Fruit fly (Drosophila melanogaster) whole organism, embryonic: Measurements from ENCODE around the gene His3.3A.

Experiments used
- B-H1 ChIP-seq: fragments of 200-800 bp; sonication (Bioruptor generic); IDR thresholded peaks from 3 replicates; pipeline ENCODE4 v1.3.6; 2022; ENCODE audit warnings: missing biosample characterization, missing genetic modification characterization
- CG11504 ChIP-seq: fragments of 200-800 bp; sonication (Bioruptor generic); optimal IDR thresholded peaks from 3 replicates; lab custom pipeline; 2019; ENCODE audit warnings: missing biosample characterization, mild to moderate bottlenecking, missing genetic modification characterization, moderate library complexity
- CG14014 ChIP-seq: fragments of 200-800 bp; sonication (Bioruptor generic); IDR thresholded peaks from 2 replicates; pipeline ENCODE4 v1.3.6; 2022; ENCODE audit warnings: missing biosample characterization, missing genetic modification characterization
- CG14860 ChIP-seq: fragments of 200-800 bp; sonication (Bioruptor generic); IDR thresholded peaks from 3 replicates; pipeline ENCODE4 v1.3.6; 2022; ENCODE audit warnings: missing biosample characterization, missing genetic modification characterization; ENCODE audit not compliant: partially characterized antibody
- CG1529 ChIP-seq: fragments of 200-800 bp; sonication (Bioruptor generic); optimal IDR thresholded peaks from 3 replicates; lab custom pipeline; 2018; ENCODE audit warnings: missing biosample characterization, missing genetic modification characterization
- CG15479 ChIP-seq: fragments of 200-800 bp; sonication (Bioruptor generic); optimal IDR thresholded peaks from 3 replicates; lab custom pipeline; 2019; ENCODE audit warnings: missing biosample characterization, mild to moderate bottlenecking, missing genetic modification characterization, moderate library complexity
- CG1602 ChIP-seq: fragments of 200-800 bp; sonication (Bioruptor generic); optimal IDR thresholded peaks from 3 replicates; lab custom pipeline; 2016; ENCODE audit warnings: missing biosample characterization, missing genetic modification characterization
- CG2120 ChIP-seq: fragments of 200-800 bp; sonication (Bioruptor generic); optimal IDR thresholded peaks from 3 replicates; lab custom pipeline; 2016; ENCODE audit warnings: missing biosample characterization, missing genetic modification characterization
- CG2129 ChIP-seq: fragments of 200-800 bp; sonication (Bioruptor generic); IDR thresholded peaks from 2 replicates; pipeline ENCODE4 v1.3.6; 2022; ENCODE audit warnings: missing biosample characterization, missing genetic modification characterization; ENCODE audit not compliant: partially characterized antibody
- CG2199 ChIP-seq: fragments of 200-800 bp; sonication (Bioruptor generic); IDR thresholded peaks from 3 replicates; pipeline ENCODE4 v1.3.6; 2022; ENCODE audit warnings: missing biosample characterization, missing genetic modification characterization
- CG2875 ChIP-seq: fragments of 200-800 bp; sonication (Bioruptor generic); optimal IDR thresholded peaks from 2 replicates; lab custom pipeline; 2017; ENCODE audit warnings: missing biosample characterization, mild to moderate bottlenecking, missing genetic modification characterization, missing genetic modification reagents
- CG2889 ChIP-seq: fragments of 200-800 bp; sonication (Bioruptor generic); IDR thresholded peaks from 3 replicates; pipeline ENCODE4 v1.3.6; 2022; ENCODE audit warnings: missing biosample characterization, missing genetic modification characterization
- CG31441 ChIP-seq: fragments of 200-800 bp; sonication (Bioruptor generic); IDR thresholded peaks from 2 replicates; pipeline ENCODE4 v1.3.6; 2022; ENCODE audit warnings: missing biosample characterization, missing genetic modification characterization
- CG3163 ChIP-seq: fragments of 200-800 bp; sonication (Bioruptor generic); optimal IDR thresholded peaks from 3 replicates; lab custom pipeline; 2016; ENCODE audit warnings: missing biosample characterization, missing genetic modification characterization
- CG34422 ChIP-seq: fragments of 200-800 bp; sonication (Bioruptor generic); IDR thresholded peaks from 3 replicates; pipeline ENCODE4 v1.3.6; 2022; ENCODE audit warnings: missing biosample characterization, missing genetic modification characterization
- CG4617 ChIP-seq: fragments of 200-800 bp; sonication (Bioruptor generic); optimal IDR thresholded peaks from 3 replicates; lab custom pipeline; 2016; ENCODE audit warnings: missing biosample characterization, missing genetic modification characterization, borderline replicate concordance
- CG5953 ChIP-seq: fragments of 200-800 bp; sonication (Bioruptor generic); IDR thresholded peaks from 2 replicates; pipeline ENCODE4 v1.3.6; 2022; ENCODE audit warnings: missing biosample characterization, missing genetic modification characterization
- CG6683 ChIP-seq: fragments of 200-800 bp; sonication (Bioruptor generic); optimal IDR thresholded peaks from 2 replicates; lab custom pipeline; 2017; ENCODE audit warnings: missing biosample characterization, mild to moderate bottlenecking, missing genetic modification characterization, missing genetic modification reagents
- CG7745 ChIP-seq: fragments of 200-800 bp; sonication (Bioruptor generic); optimal IDR thresholded peaks from 2 replicates; lab custom pipeline; 2018; ENCODE audit warnings: missing biosample characterization, mild to moderate bottlenecking, missing genetic modification characterization, moderate library complexity
- CG7987 ChIP-seq: fragments of 200-800 bp; sonication (Bioruptor generic); optimal IDR thresholded peaks from 2 replicates; lab custom pipeline; 2018; ENCODE audit warnings: missing biosample characterization, mild to moderate bottlenecking, missing genetic modification characterization, moderate library complexity
- CG9437 ChIP-seq: fragments of 200-800 bp; sonication (Bioruptor generic); optimal IDR thresholded peaks from 2 replicates; lab custom pipeline; 2018; ENCODE audit warnings: missing biosample characterization, mild to moderate bottlenecking, missing genetic modification characterization
- Camta ChIP-seq: fragments of 200-800 bp; sonication (Bioruptor generic); optimal IDR thresholded peaks from 2 replicates; lab custom pipeline; 2016; ENCODE audit warnings: missing biosample characterization, missing genetic modification characterization
- Dip2 ChIP-seq: fragments of 200-800 bp; sonication (Bioruptor generic); IDR thresholded peaks from 2 replicates; pipeline ENCODE4 v1.3.6; 2022; ENCODE audit warnings: missing biosample characterization, missing genetic modification characterization
- Dip3 ChIP-seq: fragments of 200-800 bp; sonication (Bioruptor generic); optimal IDR thresholded peaks from 3 replicates; lab custom pipeline; 2016; ENCODE audit warnings: missing biosample characterization, missing genetic modification characterization
- Dp ChIP-seq: fragments of 200-800 bp; sonication (Bioruptor generic); optimal IDR thresholded peaks from 2 replicates; lab custom pipeline; 2018; ENCODE audit warnings: missing biosample characterization, mild to moderate bottlenecking, missing genetic modification characterization, moderate library complexity
- Elba2 ChIP-seq: fragments of 200-800 bp; sonication (Bioruptor generic); optimal IDR thresholded peaks from 3 replicates; lab custom pipeline; 2016; ENCODE audit warnings: missing biosample characterization, missing genetic modification characterization
- HLH4C ChIP-seq: fragments of 200-800 bp; sonication (Bioruptor generic); IDR thresholded peaks from 3 replicates; pipeline ENCODE4 v1.3.6; 2022; ENCODE audit warnings: missing biosample characterization, missing genetic modification characterization; ENCODE audit not compliant: partially characterized antibody
- Hr3 ChIP-seq: fragments of 200-800 bp; sonication (Bioruptor generic); optimal IDR thresholded peaks from 3 replicates; lab custom pipeline; 2016; ENCODE audit warnings: missing biosample characterization, missing genetic modification characterization
- Lpt ChIP-seq: fragments of >200 bp; optimal IDR thresholded peaks from 2 replicates; lab custom pipeline; 2018; ENCODE audit warnings: missing biosample characterization, missing genetic modification characterization
- MTF-1 ChIP-seq: fragments of 200-800 bp; sonication (Bioruptor generic); optimal IDR thresholded peaks from 2 replicates; lab custom pipeline; 2018; ENCODE audit warnings: missing biosample characterization, mild to moderate bottlenecking, missing genetic modification characterization, borderline replicate concordance
- Mrtf ChIP-seq: fragments of 200-800 bp; sonication (Bioruptor generic); IDR thresholded peaks from 3 replicates; pipeline ENCODE4 v1.3.6; 2022; ENCODE audit warnings: missing biosample characterization, missing genetic modification characterization
- NC2α ChIP-seq: fragments of 200-800 bp; sonication (Bioruptor generic); optimal IDR thresholded peaks from 2 replicates; lab custom pipeline; 2016; ENCODE audit warnings: missing biosample characterization, missing genetic modification characterization
- Rfx ChIP-seq: fragments of 200-800 bp; sonication (Bioruptor generic); IDR thresholded peaks from 2 replicates; pipeline ENCODE4 v1.3.6; 2022; ENCODE audit warnings: missing biosample characterization, missing genetic modification characterization
- Side ChIP-seq: fragments of 200-800 bp; sonication (Bioruptor generic); optimal IDR thresholded peaks from 2 replicates; lab custom pipeline; 2016; ENCODE audit warnings: missing biosample characterization, missing genetic modification characterization
- Six4 ChIP-seq: fragments of 200-800 bp; sonication (Bioruptor generic); optimal IDR thresholded peaks from 2 replicates; lab custom pipeline; 2016; ENCODE audit warnings: missing biosample characterization, missing genetic modification characterization
- abd-A ChIP-seq: fragments of 200-800 bp; sonication (Bioruptor generic); optimal IDR thresholded peaks from 3 replicates; lab custom pipeline; 2019; ENCODE audit warnings: missing biosample characterization, mild to moderate bottlenecking, missing genetic modification characterization, moderate library complexity
- chif ChIP-seq, 2 experiments: fragments of 200-800 bp; sonication (Bioruptor generic); optimal IDR thresholded peaks; 3 replicates each; lab custom pipeline; 2016; ENCODE audit warnings: missing biosample characterization in 2 of 2, missing genetic modification characterization in 2 of 2
- dmrt99B ChIP-seq: fragments of 200-800 bp; sonication (Bioruptor generic); optimal IDR thresholded peaks from 2 replicates; lab custom pipeline; 2018; ENCODE audit warnings: missing biosample characterization, mild to moderate bottlenecking, missing genetic modification characterization, moderate library complexity
- exex ChIP-seq: fragments of 200-800 bp; sonication (Bioruptor generic); optimal IDR thresholded peaks from 4 replicates; lab custom pipeline; 2018; ENCODE audit warnings: missing biosample characterization, mild to moderate bottlenecking, missing genetic modification characterization, moderate library complexity
- eyg ChIP-seq: fragments of 200-800 bp; sonication (Bioruptor generic); optimal IDR thresholded peaks from 3 replicates; lab custom pipeline; 2016; ENCODE audit warnings: missing biosample characterization, missing genetic modification characterization
- fru ChIP-seq: fragments of >200 bp; optimal IDR thresholded peaks from 2 replicates; lab custom pipeline; 2017
- her ChIP-seq: fragments of 200-800 bp; sonication (Bioruptor generic); optimal IDR thresholded peaks from 2 replicates; lab custom pipeline; 2016; ENCODE audit warnings: missing biosample characterization, missing genetic modification characterization
- klu ChIP-seq: fragments of 200-800 bp; sonication (Bioruptor generic); IDR thresholded peaks from 2 replicates; pipeline ENCODE4 v1.3.6; 2022; ENCODE audit warnings: missing biosample characterization, missing genetic modification characterization
- nerfin-1 ChIP-seq: fragments of 200-800 bp; sonication (Bioruptor generic); optimal IDR thresholded peaks from 3 replicates; lab custom pipeline; 2019; ENCODE audit warnings: missing biosample characterization, mild to moderate bottlenecking, missing genetic modification characterization, moderate library complexity
- nom ChIP-seq: fragments of 200-800 bp; sonication (Bioruptor generic); optimal IDR thresholded peaks from 2 replicates; lab custom pipeline; 2017; ENCODE audit warnings: missing biosample characterization, missing genetic modification characterization, mild to moderate bottlenecking, moderate library complexity, missing genetic modification reagents
- oc ChIP-seq: fragments of 200-800 bp; sonication (Bioruptor generic); optimal IDR thresholded peaks from 2 replicates; lab custom pipeline; 2018; ENCODE audit warnings: missing biosample characterization, mild to moderate bottlenecking, missing genetic modification characterization, moderate library complexity
- sd ChIP-seq: fragments of 200-800 bp; sonication (Bioruptor generic); optimal IDR thresholded peaks from 3 replicates; lab custom pipeline; 2018; ENCODE audit warnings: missing biosample characterization, mild to moderate bottlenecking, missing genetic modification characterization, moderate library complexity
- tgo ChIP-seq: fragments of 200-800 bp; sonication (Bioruptor generic); IDR thresholded peaks from 3 replicates; pipeline ENCODE4 v1.3.6; 2022; ENCODE audit warnings: missing biosample characterization, missing genetic modification characterization
- trem ChIP-seq: fragments of 200-800 bp; optimal IDR thresholded peaks from 3 replicates; lab custom pipeline; 2019; ENCODE audit warnings: missing biosample characterization, mild to moderate bottlenecking, missing genetic modification characterization, moderate library complexity
- unc-4 ChIP-seq: fragments of 200-800 bp; sonication (Bioruptor generic); IDR thresholded peaks from 2 replicates; pipeline ENCODE4 v1.3.6; 2022; ENCODE audit warnings: missing biosample characterization, missing genetic modification characterization; ENCODE audit not compliant: partially characterized antibody
- vvl ChIP-seq: fragments of 200-800 bp; sonication (Bioruptor generic); IDR thresholded peaks from 2 replicates; pipeline ENCODE4 v1.3.6; 2022; ENCODE audit warnings: missing biosample characterization, missing genetic modification characterization
- z ChIP-seq: fragments of 200-800 bp; sonication (Bioruptor generic); IDR thresholded peaks from 3 replicates; pipeline ENCODE4 v1.3.6; 2022; ENCODE audit warnings: missing biosample characterization, missing genetic modification characterization

The His3.3A gene

dm6 chr2L:5092145-5092544, 37.3 kb downstream of the His3.3A start (continued):
- TF ChIP-seq CG9437 (GFP tag; lab: Kevin White, UChicago) (no peak), Hr3 (GFP tag; lab: Kevin White, UChicago) (no peak), CG34422 (no peak), CG7745 (tag; lab: Kevin White, UChicago) (no peak), CG14014 (0 out of 2 replicates have a peak, but pooled peaks have one; percentile 17), Dip2 (GFP tag; lab: Robert Waterston, UW) (no peak), Six4 (GFP tag; lab: Kevin White, UChicago) (no peak), CG1602 (GFP tag; lab: Kevin White, UChicago) (no peak), dmrt99B (tag; lab: Kevin White, UChicago) (no peak), chif (GFP tag; optimal IDR thresholded peaks at IDR 0.05; lab: Kevin White, UChicago) (no peak), eyg (no peak), CG5953 (GFP tag; lab: Robert Waterston, UW) (no peak), CG2889 (GFP tag; lab: Robert Waterston, UW) (no peak), CG2199 (GFP tag; lab: Robert Waterston, UW) (peak; percentile 47; the same call in 1 of the 3 replicates), exex (tag; lab: Kevin White, UChicago) (no peak), Side (GFP tag; lab: Kevin White, UChicago) (no peak), CG2120 (GFP tag; lab: Kevin White, UChicago) (peak; percentile 9), z (no peak), her (no peak), Elba2 (no peak), tgo (GFP tag; lab: Robert Waterston, UW) (no peak), sd (tag; lab: Kevin White, UChicago) (no peak), CG7987 (GFP tag; lab: Kevin White, UChicago) (no peak), Dp (no peak), Lpt (no peak), CG6683 (GFP tag; lab: Kevin White, UChicago) (no peak), Rfx (GFP tag; lab: Robert Waterston, UW) (peak; percentile 21; the same call in 1 of the 2 replicates), CG11504 (tag; lab: Kevin White, UChicago) (no peak), Mrtf (GFP tag; lab: Robert Waterston, UW) (no peak), nom (no peak), MTF-1 (GFP tag; lab: Kevin White, UChicago) (no peak), unc-4 (GFP tag; lab: Robert Waterston, UW) (no peak), NC2α (GFP tag; lab: Kevin White, UChicago) (no peak), CG4617 (no peak), oc (tag; lab: Kevin White, UChicago) (no peak), klu (no peak), abd-A (tag; lab: Kevin White, UChicago) (no peak), CG1529 (GFP tag; lab: Kevin White, UChicago) (no peak), B-H1 (GFP tag; lab: Robert Waterston, UW) (no peak), trem (tag; lab: Kevin White, UChicago) (no peak), Camta (GFP tag; lab: Kevin White, UChicago) (no peak), vvl (no peak), nerfin-1 (tag; lab: Kevin White, UChicago) (no peak), CG14860 (GFP tag; lab: Robert Waterston, UW) (no peak), CG15479 (GFP tag; lab: Kevin White, UChicago) (no peak), CG31441 (no peak), CG3163 (no peak), fru (no peak), CG2129 (GFP tag; lab: Robert Waterston, UW) (no peak), HLH4C (GFP tag; lab: Robert Waterston, UW) (no peak), CG2875 (GFP tag; lab: Kevin White, UChicago) (no peak), Dip3 (GFP tag; lab: Kevin White, UChicago) (peak; percentile 19)
